Worm (Caenorhabditis elegans) whole organism, L2 larva: ENCODE data around the gene gpc-1.
A peak's percentile ranks its signal among the peaks of the same experiment; 100 is the strongest.

Experiments
- R02D3.7 ChIP-seq: fragments of 150-350 bp; optimal IDR thresholded peaks from 2 replicates; lab custom pipeline; 2014; ENCODE audit warnings: missing biosample characterization, missing genetic modification characterization
- ZK546.5 ChIP-seq: sonication (generic microtip); optimal IDR thresholded peaks from 2 replicates; lab custom pipeline; 2017; ENCODE audit warnings: missing biosample characterization, missing genetic modification characterization
- ama-1 ChIP-seq: fragments of 150-350 bp; optimal IDR thresholded peaks from 2 replicates; lab custom pipeline; 2018; ENCODE audit warnings: inconsistent platforms
- dmd-4 ChIP-seq: sonication (generic microtip); optimal IDR thresholded peaks from 2 replicates; lab custom pipeline; 2017; ENCODE audit warnings: missing biosample characterization, missing genetic modification characterization
- egl-27 ChIP-seq: sonication (generic microtip); optimal IDR thresholded peaks from 3 replicates; lab custom pipeline; 2017; ENCODE audit warnings: missing biosample characterization, missing genetic modification reagents, missing genetic modification characterization
- lin-11 ChIP-seq: fragments of 150-350 bp; sonication (generic microtip); optimal IDR thresholded peaks from 2 replicates; lab custom pipeline; 2014; ENCODE audit warnings: missing biosample characterization, missing genetic modification characterization, inconsistent platforms, mixed read lengths
- nhr-11 ChIP-seq: fragments of 150-350 bp; optimal IDR thresholded peaks from 2 replicates; lab custom pipeline; 2014; ENCODE audit warnings: missing biosample characterization, missing genetic modification characterization
- nhr-6 ChIP-seq: fragments of 150-350 bp; optimal IDR thresholded peaks from 2 replicates; lab custom pipeline; 2014; ENCODE audit warnings: missing biosample characterization, missing genetic modification characterization
- sem-4 ChIP-seq: fragments of 150-350 bp; optimal IDR thresholded peaks from 2 replicates; lab custom pipeline; 2014; ENCODE audit warnings: missing biosample characterization, missing genetic modification reagents, missing genetic modification characterization
- skn-1 ChIP-seq: sonication (generic microtip); optimal IDR thresholded peaks from 2 replicates; lab custom pipeline; 2017; ENCODE audit warnings: missing biosample characterization, missing genetic modification characterization
- unc-39 ChIP-seq: fragments of 150-350 bp; optimal IDR thresholded peaks from 2 replicates; lab custom pipeline; 2014; ENCODE audit warnings: missing biosample characterization, missing genetic modification characterization
- unc-62 ChIP-seq: fragments of 150-350 bp; optimal IDR thresholded peaks from 2 replicates; lab custom pipeline; 2014; ENCODE audit warnings: missing biosample characterization, missing genetic modification reagents, missing genetic modification characterization

DNA sequence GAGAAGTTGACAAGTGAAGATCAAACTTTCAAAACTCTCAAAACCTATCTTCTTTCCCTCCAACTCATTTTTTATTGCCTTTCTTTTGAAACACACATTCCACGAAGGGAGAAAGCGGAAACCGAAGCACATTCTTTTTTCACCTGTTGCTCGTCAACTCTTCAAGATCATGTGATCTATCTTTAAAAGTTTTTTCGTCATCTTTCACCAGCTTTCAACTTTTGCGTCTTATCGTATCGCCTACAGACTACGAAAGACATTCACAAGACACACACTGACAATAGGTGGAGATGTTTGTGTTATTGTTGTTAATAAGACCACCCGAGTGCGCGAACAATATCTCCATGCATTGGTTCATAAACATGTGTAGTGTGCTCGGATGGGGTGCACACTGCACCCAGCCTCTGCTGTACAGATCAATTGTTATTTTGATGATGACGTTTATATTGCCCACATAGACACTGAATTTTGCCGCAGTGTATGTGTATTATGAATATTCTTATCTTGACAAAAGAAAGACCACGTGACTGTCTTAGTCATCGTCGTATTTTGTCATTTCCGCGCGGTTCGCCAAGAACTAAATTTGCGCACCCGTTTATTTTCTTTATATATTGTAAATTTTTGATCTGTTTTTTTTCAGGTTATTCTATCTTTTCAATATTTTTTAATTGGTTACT is 11.0 kb downstream of the gpc-1 start:
- no peak for TF ChIP-seq unc-62 (GFP tag; lab: Kevin White, UChicago)
- TF ChIP-seq ama-1 (lab: Kevin White, UChicago), result no peak
- TF ChIP-seq nhr-6 (tag; lab: Kevin White, UChicago), result peak; percentile 15
- no peak for TF ChIP-seq skn-1
- TF ChIP-seq lin-11 (tag; lab: Kevin White, UChicago), result no peak
- TF ChIP-seq ZK546.5, result no peak
- TF ChIP-seq dmd-4 (tag; lab: Kevin White, UChicago), result no peak
- no peak for TF ChIP-seq nhr-11 (tag; lab: Kevin White, UChicago)
- no peak for TF ChIP-seq unc-39
- TF ChIP-seq sem-4 (tag; lab: Kevin White, UChicago), result no peak
- TF ChIP-seq egl-27 (tag; lab: Kevin White, UChicago), result no peak
- TF ChIP-seq R02D3.7 (tag; lab: Kevin White, UChicago), result no peak
